Fruit fly (Drosophila melanogaster) whole organism: Measurements from ENCODE around the gene CG32444.

Source experiments
- Dll ChIP-seq: fragments of >200 bp; optimal IDR thresholded peaks from 2 replicates; lab custom pipeline; 2017
- pan ChIP-seq: fragments of >200 bp; optimal IDR thresholded peaks from 2 replicates; lab custom pipeline; 2017
- psq ChIP-seq: fragments of >200 bp; optimal IDR thresholded peaks from 2 replicates; lab custom pipeline; 2017
- usp ChIP-seq: fragments of >200 bp; optimal IDR thresholded peaks from 2 replicates; lab custom pipeline; 2017; ENCODE audit warnings: missing biosample characterization, missing genetic modification characterization, mixed read lengths

dm6 chr3L:21647853-21648252 is 11.1 kb downstream of the CG32444 start:
- no peak for TF ChIP-seq Dll (lab: Kevin White, UChicago)
- no peak for TF ChIP-seq psq
- no peak for TF ChIP-seq usp (GFP tag; lab: Kevin White, UChicago)
- TF ChIP-seq pan (lab: Kevin White, UChicago): no peak
